Worm (Caenorhabditis elegans): ENCODE measurements around the gene Y73C8B.2.
A peak's percentile ranks its signal among the peaks of the same experiment; 100 is the strongest.

Gene Y73C8B.2

DNA sequence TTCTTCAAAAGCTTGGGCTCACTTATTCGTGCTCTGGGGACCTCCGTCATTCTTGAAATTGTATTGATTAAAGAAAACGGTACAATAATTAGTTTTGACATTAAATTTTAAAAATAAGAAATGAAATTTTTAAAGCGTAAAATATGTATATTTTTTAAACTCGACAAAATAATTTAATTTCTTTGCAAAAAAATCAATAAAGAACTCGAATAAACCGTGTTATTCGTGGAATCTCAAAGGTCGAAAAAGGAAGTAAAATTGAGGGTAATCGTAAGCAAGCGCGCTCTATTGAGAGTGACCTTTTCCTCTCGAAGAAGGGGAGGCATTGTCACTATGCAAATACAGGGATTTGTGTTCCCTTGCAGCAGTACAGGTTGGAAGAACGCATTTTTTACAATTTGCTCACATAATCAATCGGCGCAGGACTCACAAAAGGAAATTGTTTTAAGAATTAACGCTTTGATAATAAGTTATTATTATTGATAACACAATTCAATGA lies at the start of gene Y73C8B.2:
Gene Y73C8B.2 (minus strand): TSS at position 51 of the 499 bp plus-strand sequence.
- TF ChIP-seq nhr-47 (tag; optimal IDR thresholded peaks at IDR 0.05) (peak; percentile 9), tbx-2 (tag; optimal IDR thresholded peaks at IDR 0.05) (peak; percentile 28), aly-2 (tag; optimal IDR thresholded peaks at IDR 0.05) (no peak), elt-2 (tag; optimal IDR thresholded peaks at IDR 0.05) (no peak), unc-130 (tag; optimal IDR thresholded peaks at IDR 0.05) (no peak), hpl-2 (GFP tag; optimal IDR thresholded peaks at IDR 0.05) (no peak), ztf-11 (tag; optimal IDR thresholded peaks at IDR 0.05) (no peak), nhr-77 (tag; optimal IDR thresholded peaks at IDR 0.05) (no peak), snu-23 (GFP tag; optimal IDR thresholded peaks at IDR 0.05) (peak; percentile 28), fkh-10 (GFP tag; optimal IDR thresholded peaks at IDR 0.05) (no peak), efl-3 (GFP tag; optimal IDR thresholded peaks at IDR 0.05) (no peak), egl-13 (tag; optimal IDR thresholded peaks at IDR 0.05) (no peak), nhr-20 (tag; optimal IDR thresholded peaks at IDR 0.05) (peak; percentile 31), nhr-85 (tag) (peak; percentile 45), swsn-7 (tag; optimal IDR thresholded peaks at IDR 0.05) (no peak), fos-1 (tag; optimal IDR thresholded peaks at IDR 0.05) (no peak), fkh-8 (tag; optimal IDR thresholded peaks at IDR 0.05) (no peak), ceh-88 (GFP tag; IDR thresholded peaks at IDR 0.05) (no peak), efl-1 (optimal IDR thresholded peaks at IDR 0.05) (peak; percentile 17 to 35), efl-1 (GFP tag; optimal IDR thresholded peaks at IDR 0.05 in 1 of 2) (peak; percentile 31 to 45), mdl-1 (tag; optimal IDR thresholded peaks at IDR 0.05) (no peak), lsy-2 (tag; optimal IDR thresholded peaks at IDR 0.05) (peak in 1 of 2 experiments; percentile 45), blmp-1 (tag; optimal IDR thresholded peaks at IDR 0.05) (peak; percentile 42), lin-13 (GFP tag; optimal IDR thresholded peaks at IDR 0.05) (no peak), dpl-1 (GFP tag; optimal IDR thresholded peaks at IDR 0.05) (peak in 1 of 3 experiments; percentile 67), xbp-1 (tag; optimal IDR thresholded peaks at IDR 0.05) (no peak), nhr-84 (tag; optimal IDR thresholded peaks at IDR 0.05) (no peak), Y116A8C.19 (tag; optimal IDR thresholded peaks at IDR 0.05; ENCODE audit: borderline replicate concordance) (no peak), snpc-4 (tag; optimal IDR thresholded peaks at IDR 0.05) (no peak), ztf-4 (tag; optimal IDR thresholded peaks at IDR 0.05) (no peak), F16B12.6 (tag; optimal IDR thresholded peaks at IDR 0.05) (no peak), elt-3 (tag; optimal IDR thresholded peaks at IDR 0.05) (no peak), C16A3.4 (tag; optimal IDR thresholded peaks at IDR 0.05) (peak; percentile 22), unc-86 (tag; optimal IDR thresholded peaks at IDR 0.05) (no peak), mep-1 (tag; optimal IDR thresholded peaks at IDR 0.05) (peak; percentile 45), sup-37 (GFP tag; optimal IDR thresholded peaks at IDR 0.05) (no peak), lin-14 (GFP tag; optimal IDR thresholded peaks at IDR 0.05) (peak; percentile 76), ces-1 (GFP tag; optimal IDR thresholded peaks at IDR 0.05) (no peak), skn-1 (tag; optimal IDR thresholded peaks at IDR 0.05) (peak; percentile 11), nhr-71 (tag; optimal IDR thresholded peaks at IDR 0.05) (peak; percentile 39), C34B4.2 (tag; optimal IDR thresholded peaks at IDR 0.05) (no peak), zag-1 (tag; optimal IDR thresholded peaks at IDR 0.05) (no peak), lin-15B (tag; optimal IDR thresholded peaks at IDR 0.05) (peak; percentile 23), lin-35 (GFP tag; optimal IDR thresholded peaks at IDR 0.05) (peak; percentile 19 to 59), zip-4 (GFP tag; optimal IDR thresholded peaks at IDR 0.05) (no peak), irx-1 (tag; optimal IDR thresholded peaks at IDR 0.05) (peak; percentile 3)

Measured in whole organism, L1 larva.